Worm (Caenorhabditis elegans) whole organism, early embryonic: Measurements from ENCODE around the gene T15H9.4.

Experiments
- B0310.2 ChIP-seq: sonication (generic microtip); optimal IDR thresholded peaks from 2 replicates; lab custom pipeline; 2016; ENCODE audit warnings: mild to moderate bottlenecking, missing genetic modification characterization, missing compliant biosample characterization
- F13C5.2 ChIP-seq: sonication (generic microtip); optimal IDR thresholded peaks from 2 replicates; lab custom pipeline; 2017; ENCODE audit warnings: mild to moderate bottlenecking, missing genetic modification characterization, inconsistent platforms, missing compliant biosample characterization
- aly-1 ChIP-seq: sonication (generic microtip); optimal IDR thresholded peaks from 2 replicates; lab custom pipeline; 2016; ENCODE audit warnings: missing genetic modification characterization, missing compliant biosample characterization
- ama-1 ChIP-seq: fragments of 150-350 bp; optimal IDR thresholded peaks from 2 replicates; lab custom pipeline; 2014
- ceh-13 ChIP-seq: fragments of 200-800 bp; sonication (Bioruptor generic); optimal IDR thresholded peaks from 2 replicates; lab custom pipeline; 2018; ENCODE audit warnings: mild to moderate bottlenecking, missing genetic modification characterization, missing compliant biosample characterization
- ceh-36 ChIP-seq: sonication (generic microtip); optimal IDR thresholded peaks from 2 replicates; lab custom pipeline; 2016; ENCODE audit warnings: missing genetic modification characterization, inconsistent platforms, missing compliant biosample characterization
- ets-7 ChIP-seq: sonication (generic microtip); optimal IDR thresholded peaks from 2 replicates; lab custom pipeline; 2016; ENCODE audit warnings: missing genotype, missing genetic modification characterization, missing compliant biosample characterization
- flt-1 ChIP-seq: fragments of 200-800 bp; sonication (Bioruptor generic); IDR thresholded peaks from 2 replicates; pipeline ENCODE4 v1.3.6; 2022; ENCODE audit warnings: missing genetic modification characterization, missing compliant biosample characterization
- hmbx-1 ChIP-seq: sonication (generic microtip); optimal IDR thresholded peaks from 2 replicates; lab custom pipeline; 2016; ENCODE audit warnings: mild to moderate bottlenecking, missing genetic modification characterization, missing compliant biosample characterization
- hmg-4 ChIP-seq: fragments of 200-800 bp; sonication (Bioruptor generic); optimal IDR thresholded peaks from 2 replicates; lab custom pipeline; 2018; ENCODE audit warnings: mild to moderate bottlenecking, missing genetic modification characterization, missing compliant biosample characterization
- hnd-1 ChIP-seq: sonication (generic microtip); optimal IDR thresholded peaks from 2 replicates; lab custom pipeline; 2016; ENCODE audit warnings: missing genetic modification characterization, missing compliant biosample characterization
- pes-1 ChIP-seq: fragments of 200-800 bp; sonication (Bioruptor generic); IDR thresholded peaks from 2 replicates; pipeline ENCODE4 v1.3.6; 2022; ENCODE audit warnings: missing genetic modification reagents, missing genetic modification characterization, missing compliant biosample characterization
- scrt-1 ChIP-seq: fragments of 200-800 bp; sonication (Bioruptor generic); IDR thresholded peaks from 2 replicates; pipeline ENCODE4 v1.3.6; 2022; ENCODE audit warnings: missing genetic modification characterization, missing compliant biosample characterization
- sea-1 ChIP-seq: fragments of 200-800 bp; sonication (Bioruptor generic); conservative IDR thresholded peaks from 2 replicates; pipeline ENCODE4 v1.3.6; 2022; ENCODE audit warnings: missing genetic modification characterization, missing compliant biosample characterization
- tbx-11 ChIP-seq: fragments of 200-800 bp; sonication (Bioruptor generic); IDR thresholded peaks from 2 replicates; pipeline ENCODE4 v1.3.6; 2022; ENCODE audit warnings: missing genetic modification characterization, missing compliant biosample characterization
- tbx-37 ChIP-seq: fragments of 200-800 bp; sonication (Bioruptor generic); conservative IDR thresholded peaks from 2 replicates; pipeline ENCODE4 v1.3.6; 2022; ENCODE audit warnings: missing genetic modification reagents, missing genetic modification characterization, missing compliant biosample characterization
- tra-4 ChIP-seq: sonication (generic microtip); optimal IDR thresholded peaks from 2 replicates; lab custom pipeline; 2017; ENCODE audit warnings: missing genetic modification characterization, missing compliant biosample characterization

The T15H9.4 gene

ce11 chrII:9653679-9654078 lies 42.0 kb downstream of the T15H9.4 start, which contains the start of gene ZK1307.2:
Gene ZK1307.2 (minus strand): TSS chrII:9653952.
- no peak for TF ChIP-seq hmbx-1 (tag; lab: Kevin White, UChicago)
- TF ChIP-seq ama-1 (lab: Kevin White, UChicago), result no peak

- no peak for TF ChIP-seq pes-1 (GFP tag; lab: Robert Waterston, UW)
- no peak for TF ChIP-seq tbx-11 (GFP tag; lab: Robert Waterston, UW)
- no peak for TF ChIP-seq hmbx-1 (tag; lab: Kevin White, UChicago)
- no peak for TF ChIP-seq sea-1 (GFP tag; lab: Robert Waterston, UW)
- no peak for TF ChIP-seq tra-4 (tag; lab: Kevin White, UChicago)
- TF ChIP-seq F13C5.2 (tag; lab: Kevin White, UChicago), result no peak
- no peak for TF ChIP-seq flt-1 (GFP tag; lab: Robert Waterston, UW)
- TF ChIP-seq ceh-13, result no peak
- no peak for TF ChIP-seq tbx-37 (GFP tag; lab: Robert Waterston, UW)
- TF ChIP-seq hmg-4 (GFP tag; lab: Kevin White, UChicago), result no peak
- no peak for TF ChIP-seq aly-1 (tag; lab: Kevin White, UChicago)
- no peak for TF ChIP-seq ama-1 (lab: Kevin White, UChicago)
- no peak for TF ChIP-seq scrt-1
- TF ChIP-seq ceh-36, result no peak
- no peak for TF ChIP-seq B0310.2
- TF ChIP-seq ets-7 (tag; lab: Kevin White, UChicago), result no peak
- TF ChIP-seq hnd-1, result no peak
These were observed 44.0 kb downstream of the T15H9.4 start, which contains the start of gene ZK1307.1 for ce11 chrII:9655530-9656139. Gene ZK1307.1 (minus strand): TSS chrII:9655580.

ce11 chrII:9656210-9656755 lies 44.6 kb downstream of the T15H9.4 start, which contains the start of gene gstk-1:
Gene gstk-1 (plus strand): TSS chrII:9656705.
- TF ChIP-seq ets-7 (tag; lab: Kevin White, UChicago), result no peak
- no peak for TF ChIP-seq flt-1 (GFP tag; lab: Robert Waterston, UW)
- no peak for TF ChIP-seq tra-4 (tag; lab: Kevin White, UChicago)
- no peak for TF ChIP-seq F13C5.2 (tag; lab: Kevin White, UChicago)
- no peak for TF ChIP-seq hmg-4 (GFP tag; lab: Kevin White, UChicago)
- TF ChIP-seq ama-1 (lab: Kevin White, UChicago), result no peak

ce11 chrII:9658915-9659314 lies 47.2 kb downstream of the T15H9.4 start, which contains the start of gene ZK1320.2:
Gene ZK1320.2 (minus strand): TSS chrII:9659002.
- no peak for TF ChIP-seq B0310.2
- no peak for TF ChIP-seq hmbx-1 (tag; lab: Kevin White, UChicago)
- no peak for TF ChIP-seq ama-1 (lab: Kevin White, UChicago)
- no peak for TF ChIP-seq hnd-1
- TF ChIP-seq ets-7 (tag; lab: Kevin White, UChicago), result no peak
- no peak for TF ChIP-seq pes-1 (GFP tag; lab: Robert Waterston, UW)
- no peak for TF ChIP-seq flt-1 (GFP tag; lab: Robert Waterston, UW)
- no peak for TF ChIP-seq sea-1 (GFP tag; lab: Robert Waterston, UW)

- TF ChIP-seq scrt-1, result no peak
- TF ChIP-seq flt-1 (GFP tag; lab: Robert Waterston, UW), result no peak
- TF ChIP-seq tbx-11 (GFP tag; lab: Robert Waterston, UW), result no peak
- no peak for TF ChIP-seq hmg-4 (GFP tag; lab: Kevin White, UChicago)
- TF ChIP-seq ceh-36, result no peak
- no peak for TF ChIP-seq hnd-1
These were observed 48.7 kb downstream of the T15H9.4 start, which contains the start of gene ZK1320.3 for ce11 chrII:9660379-9660778. Gene ZK1320.3 (minus strand): TSS chrII:9660419.

ce11 chrII:9662160-9662559 lies 50.5 kb downstream of the T15H9.4 start:
- TF ChIP-seq ceh-13, result no peak
- TF ChIP-seq tbx-37 (GFP tag; lab: Robert Waterston, UW), result no peak
- no peak for TF ChIP-seq ceh-36
- TF ChIP-seq scrt-1, result no peak
- no peak for TF ChIP-seq ets-7 (tag; lab: Kevin White, UChicago)
- no peak for TF ChIP-seq flt-1 (GFP tag; lab: Robert Waterston, UW)
- TF ChIP-seq sea-1 (GFP tag; lab: Robert Waterston, UW), result no peak
- TF ChIP-seq pes-1 (GFP tag; lab: Robert Waterston, UW), result no peak
- no peak for TF ChIP-seq F13C5.2 (tag; lab: Kevin White, UChicago)
- no peak for TF ChIP-seq B0310.2
- TF ChIP-seq hnd-1, result no peak
- TF ChIP-seq hmg-4 (GFP tag; lab: Kevin White, UChicago), result no peak
- TF ChIP-seq aly-1 (tag; lab: Kevin White, UChicago), result no peak

ce11 chrII:9662797-9663196 lies 51.1 kb downstream of the T15H9.4 start, which contains the start of gene cyp-13A10:
Gene cyp-13A10 (minus strand): TSS chrII:9662884.
- TF ChIP-seq B0310.2 (no peak), scrt-1 (no peak), hmg-4 (GFP tag; lab: Kevin White, UChicago) (no peak), ceh-36 (no peak), hmbx-1 (tag; lab: Kevin White, UChicago) (no peak), flt-1 (GFP tag; lab: Robert Waterston, UW) (no peak), pes-1 (GFP tag; lab: Robert Waterston, UW) (no peak)
